Worm (Caenorhabditis elegans) whole organism, L2 larva: ENCODE data around the gene F14F9.6.

Experiments
- ama-1 ChIP-seq: fragments of 150-350 bp; optimal IDR thresholded peaks from 2 replicates; lab custom pipeline; 2018; ENCODE audit warnings: inconsistent platforms
- elt-3 ChIP-seq: sonication (generic microtip); optimal IDR thresholded peaks from 2 replicates; lab custom pipeline; 2017; ENCODE audit warnings: missing biosample characterization, missing genetic modification characterization
- nhr-11 ChIP-seq: fragments of 150-350 bp; optimal IDR thresholded peaks from 2 replicates; lab custom pipeline; 2014; ENCODE audit warnings: missing biosample characterization, missing genetic modification characterization
- nhr-12 ChIP-seq: fragments of 150-350 bp; optimal IDR thresholded peaks from 2 replicates; lab custom pipeline; 2014; ENCODE audit warnings: missing biosample characterization, missing genetic modification characterization

ce11 chrV:5126793-5127192 lies 19.5 kb downstream of the F14F9.6 start, which contains the start of gene F14F9.5:
- no peak for TF ChIP-seq ama-1 (lab: Kevin White, UChicago)
- TF ChIP-seq nhr-12 = no peak
- TF ChIP-seq elt-3 = no peak
- TF ChIP-seq nhr-11 (tag; lab: Kevin White, UChicago) = no peak
